Worm (Caenorhabditis elegans) whole organism, L2 larva: ENCODE results near the gene dpff-1.

Source experiments
- R02D3.7 ChIP-seq: fragments of 150-350 bp; optimal IDR thresholded peaks from 2 replicates; lab custom pipeline; 2014; ENCODE audit warnings: missing biosample characterization, missing genetic modification characterization
- alr-1 ChIP-seq: fragments of 150-350 bp; optimal IDR thresholded peaks from 2 replicates; lab custom pipeline; 2014; ENCODE audit warnings: missing biosample characterization, missing genetic modification characterization
- ama-1 ChIP-seq: fragments of 150-350 bp; optimal IDR thresholded peaks from 2 replicates; lab custom pipeline; 2018; ENCODE audit warnings: inconsistent platforms
- elt-3 ChIP-seq: sonication (generic microtip); optimal IDR thresholded peaks from 2 replicates; lab custom pipeline; 2017; ENCODE audit warnings: missing biosample characterization, missing genetic modification characterization
- fos-1 ChIP-seq: fragments of 150-350 bp; optimal IDR thresholded peaks from 2 replicates; lab custom pipeline; 2014; ENCODE audit warnings: missing biosample characterization, missing genetic modification characterization
- lsy-2 ChIP-seq, 2 experiments: fragments of 150-350 bp in 1 of 2; sonication (generic microtip) in 1 of 2; optimal IDR thresholded peaks; 2 replicates each; lab custom pipeline; 2014 to 2017; ENCODE audit warnings: missing biosample characterization in 2 of 2, missing genetic modification characterization in 2 of 2
- mab-5 ChIP-seq: fragments of 150-350 bp; optimal IDR thresholded peaks from 2 replicates; lab custom pipeline; 2014; ENCODE audit warnings: missing biosample characterization, missing genetic modification characterization
- nhr-129 ChIP-seq: fragments of 150-350 bp; optimal IDR thresholded peaks from 2 replicates; lab custom pipeline; 2014; ENCODE audit warnings: missing biosample characterization, missing genetic modification characterization
- nhr-237 ChIP-seq: fragments of 150-350 bp; optimal IDR thresholded peaks from 2 replicates; lab custom pipeline; 2014; ENCODE audit warnings: missing biosample characterization, missing genetic modification characterization
- unc-39 ChIP-seq: fragments of 150-350 bp; optimal IDR thresholded peaks from 2 replicates; lab custom pipeline; 2014; ENCODE audit warnings: missing biosample characterization, missing genetic modification characterization
- unc-62 ChIP-seq: fragments of 150-350 bp; optimal IDR thresholded peaks from 2 replicates; lab custom pipeline; 2014; ENCODE audit warnings: missing biosample characterization, missing genetic modification reagents, missing genetic modification characterization
- ztf-11 ChIP-seq: sonication (generic microtip); optimal IDR thresholded peaks from 2 replicates; lab custom pipeline; 2017; ENCODE audit warnings: missing biosample characterization, missing genetic modification characterization

DNA sequence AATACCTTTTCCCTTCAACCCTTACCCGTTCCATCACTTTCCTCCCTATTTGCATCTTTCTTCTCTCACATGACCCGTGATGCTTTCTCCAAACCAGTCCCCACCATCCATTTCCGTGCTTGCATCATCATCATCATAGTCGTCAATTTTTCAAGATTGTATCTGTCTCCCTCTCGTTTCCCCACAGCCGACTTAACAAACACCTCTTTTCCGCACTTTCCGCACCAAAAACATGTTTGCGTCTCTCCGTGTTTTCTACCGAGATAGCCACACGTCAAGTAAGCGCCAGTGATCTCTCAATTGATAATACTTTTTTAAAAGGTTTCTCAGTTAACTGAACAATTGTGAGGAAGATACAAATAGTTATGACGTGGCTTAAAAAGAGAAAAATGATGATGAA, 31.9 kb upstream of the dpff-1 start:
- no peak for TF ChIP-seq alr-1
- TF ChIP-seq elt-3 = no peak
- peak in 1 of 2 experiments; percentile 75 for TF ChIP-seq lsy-2 (tag; optimal IDR thresholded peaks at IDR 0.05; lab: Kevin White, UChicago)
- peak; percentile 54 for TF ChIP-seq unc-62 (GFP tag; lab: Kevin White, UChicago)
- TF ChIP-seq nhr-129 (tag; lab: Kevin White, UChicago) = peak; percentile 98
- no peak for TF ChIP-seq R02D3.7 (tag; lab: Kevin White, UChicago)
- no peak for TF ChIP-seq ztf-11 (tag; lab: Kevin White, UChicago)
- no peak for TF ChIP-seq nhr-237 (tag; lab: Kevin White, UChicago)
- peak; percentile 86 for TF ChIP-seq fos-1 (tag; lab: Kevin White, UChicago)
- no peak for TF ChIP-seq unc-39 (tag; lab: Kevin White, UChicago)
- TF ChIP-seq mab-5 (tag; lab: Kevin White, UChicago) = peak; percentile 39
- TF ChIP-seq ama-1 (lab: Kevin White, UChicago) = no peak
